Worm (Caenorhabditis elegans) whole organism, midembryonic: ENCODE results near the gene F54H12.8.

Experiments
- cog-1 ChIP-seq: sonication (generic microtip); optimal IDR thresholded peaks from 2 replicates; lab custom pipeline; 2016; ENCODE audit warnings: missing genetic modification characterization, missing compliant biosample characterization
- flt-1 ChIP-seq: fragments of 200-800 bp; sonication (Bioruptor generic); IDR thresholded peaks from 2 replicates; pipeline ENCODE4 v1.3.6; 2022; ENCODE audit warnings: missing genetic modification characterization, missing compliant biosample characterization
- klf-2 ChIP-seq: fragments of 200-800 bp; sonication (Bioruptor generic); conservative IDR thresholded peaks from 2 replicates; pipeline ENCODE4 v1.3.6; 2022; ENCODE audit warnings: missing genetic modification reagents, missing genetic modification characterization, missing compliant biosample characterization
- med-1 ChIP-seq: sonication (generic microtip); optimal IDR thresholded peaks from 2 replicates; lab custom pipeline; 2017; ENCODE audit warnings: missing genetic modification characterization, mild to moderate bottlenecking, missing compliant biosample characterization, antibody characterized with exemption, missing genetic modification reagents; ENCODE audit not compliant: insufficient read depth
- ref-1 ChIP-seq: fragments of 200-800 bp; sonication (Bioruptor generic); conservative IDR thresholded peaks from 2 replicates; pipeline ENCODE4 v1.3.6; 2022; ENCODE audit warnings: missing genetic modification reagents, missing genetic modification characterization, missing compliant biosample characterization
- tab-1 ChIP-seq: fragments of 200-800 bp; sonication (Bioruptor generic); IDR thresholded peaks from 2 replicates; pipeline ENCODE4 v1.3.6; 2022; ENCODE audit warnings: missing genetic modification characterization, missing compliant biosample characterization
- ztf-23 ChIP-seq: fragments of 200-800 bp; sonication (Bioruptor generic); IDR thresholded peaks from 2 replicates; pipeline ENCODE4 v1.3.6; 2022; ENCODE audit warnings: missing genetic modification reagents, missing genetic modification characterization, missing compliant biosample characterization
- ztf-29 ChIP-seq: fragments of 200-800 bp; sonication (Bioruptor generic); IDR thresholded peaks from 2 replicates; pipeline ENCODE4 v1.3.6; 2022; ENCODE audit warnings: missing genetic modification reagents, missing genetic modification characterization, missing compliant biosample characterization

- TF ChIP-seq ref-1 (GFP tag; lab: Robert Waterston, UW) (no peak), cog-1 (tag; lab: Kevin White, UChicago) (no peak), klf-2 (GFP tag; lab: Robert Waterston, UW) (no peak), ztf-23 (GFP tag; lab: Robert Waterston, UW) (no peak), med-1 (GFP tag; lab: Kevin White, UChicago) (no peak), ztf-29 (no peak), flt-1 (no peak), tab-1 (no peak)
Measured at ce11 chrIII:7978723-7979122, 9.7 kb upstream of the F54H12.8 start.
